Fruit fly (Drosophila melanogaster) whole organism, prepupa: ENCODE measurements around the gene CG45207.

Experiments used
- Blimp-1 ChIP-seq: fragments of 200-800 bp; sonication (Bioruptor generic); optimal IDR thresholded peaks from 3 replicates; lab custom pipeline; 2017; ENCODE audit warnings: missing biosample characterization, missing genetic modification characterization, mild to moderate bottlenecking, moderate library complexity, missing genetic modification reagents
- CG10631 ChIP-seq: fragments of 200-800 bp; sonication (Bioruptor generic); optimal IDR thresholded peaks from 2 replicates; lab custom pipeline; 2016; ENCODE audit warnings: missing biosample characterization, missing genetic modification characterization
- CG11294 ChIP-seq: fragments of 200-800 bp; sonication (Bioruptor generic); IDR thresholded peaks from 2 replicates; pipeline ENCODE4 v1.3.6; 2022; ENCODE audit warnings: missing biosample characterization, missing genetic modification characterization
- CG11762 ChIP-seq: fragments of 200-800 bp; sonication (Bioruptor generic); optimal IDR thresholded peaks from 3 replicates; lab custom pipeline; 2016; ENCODE audit warnings: missing biosample characterization, missing genetic modification characterization; ENCODE audit not compliant: insufficient read depth
- CG11902 ChIP-seq: fragments of 200-800 bp; sonication (Bioruptor generic); optimal IDR thresholded peaks from 3 replicates; lab custom pipeline; 2016; ENCODE audit warnings: missing biosample characterization, missing genetic modification characterization
- CG15336 ChIP-seq: fragments of 200-800 bp; sonication (Bioruptor generic); IDR thresholded peaks from 2 replicates; pipeline ENCODE4 v1.3.6; 2022; ENCODE audit warnings: missing biosample characterization, missing genetic modification characterization
- CG3032 ChIP-seq: fragments of 200-800 bp; optimal IDR thresholded peaks from 2 replicates; lab custom pipeline; 2019; ENCODE audit warnings: missing biosample characterization, mild to moderate bottlenecking, missing genetic modification characterization, moderate library complexity
- CG6163 ChIP-seq: fragments of 200-800 bp; sonication (Bioruptor generic); IDR thresholded peaks from 3 replicates; pipeline ENCODE4 v1.3.6; 2022; ENCODE audit warnings: missing biosample characterization, missing genetic modification characterization
- CG6276 ChIP-seq: fragments of 200-800 bp; sonication (Bioruptor generic); optimal IDR thresholded peaks from 2 replicates; lab custom pipeline; 2017; ENCODE audit warnings: missing biosample characterization, mild to moderate bottlenecking, missing genetic modification characterization
- CG6792 ChIP-seq: fragments of 200-800 bp; sonication (Bioruptor generic); optimal IDR thresholded peaks from 3 replicates; lab custom pipeline; 2016; ENCODE audit warnings: missing biosample characterization, missing genetic modification characterization
- CG6808 ChIP-seq: fragments of 200-800 bp; sonication (Bioruptor generic); optimal IDR thresholded peaks from 3 replicates; lab custom pipeline; 2017; ENCODE audit warnings: missing biosample characterization, missing genetic modification characterization, mild to moderate bottlenecking, moderate library complexity, missing genetic modification reagents
- CG6854 ChIP-seq: fragments of 200-800 bp; sonication (Bioruptor generic); optimal IDR thresholded peaks from 2 replicates; lab custom pipeline; 2017; ENCODE audit warnings: missing biosample characterization, mild to moderate bottlenecking, missing genetic modification characterization
- CG7368 ChIP-seq: fragments of 200-800 bp; sonication (Bioruptor generic); optimal IDR thresholded peaks from 3 replicates; lab custom pipeline; 2016; ENCODE audit warnings: missing biosample characterization, missing genetic modification characterization
- CG8119 ChIP-seq: fragments of 200-800 bp; sonication (Bioruptor generic); IDR thresholded peaks from 3 replicates; pipeline ENCODE4 v1.3.6; 2022; ENCODE audit warnings: missing biosample characterization, missing genetic modification characterization
- CG8319 ChIP-seq: fragments of 200-800 bp; sonication (Bioruptor generic); optimal IDR thresholded peaks from 3 replicates; lab custom pipeline; 2016; ENCODE audit warnings: missing biosample characterization, missing genetic modification characterization
- CG9139 ChIP-seq: fragments of 200-800 bp; sonication (Bioruptor generic); optimal IDR thresholded peaks from 3 replicates; lab custom pipeline; 2017; ENCODE audit warnings: missing biosample characterization, mild to moderate bottlenecking, missing genetic modification characterization
- Eip75B ChIP-seq: fragments of 200-800 bp; sonication (Bioruptor generic); optimal IDR thresholded peaks from 3 replicates; lab custom pipeline; 2016; ENCODE audit warnings: missing biosample characterization, missing genetic modification characterization
- Eip93F ChIP-seq: fragments of 200-800 bp; sonication (Bioruptor generic); optimal IDR thresholded peaks from 2 replicates; lab custom pipeline; 2016; ENCODE audit warnings: missing biosample characterization, mild to moderate bottlenecking, missing genetic modification characterization
- Ets96B ChIP-seq: fragments of 200-800 bp; optimal IDR thresholded peaks from 2 replicates; lab custom pipeline; 2019; ENCODE audit warnings: missing biosample characterization, mild to moderate bottlenecking, missing genetic modification characterization, moderate library complexity
- Hr38 ChIP-seq: sonication (Bioruptor generic); optimal IDR thresholded peaks from 2 replicates; lab custom pipeline; 2016; ENCODE audit warnings: missing biosample characterization, missing genetic modification characterization
- Hr4 ChIP-seq: fragments of 200-800 bp; sonication (Bioruptor generic); optimal IDR thresholded peaks from 3 replicates; lab custom pipeline; 2016; ENCODE audit warnings: missing biosample characterization, missing genetic modification characterization
- Met ChIP-seq: fragments of 200-800 bp; sonication (Bioruptor generic); optimal IDR thresholded peaks from 3 replicates; lab custom pipeline; 2016; ENCODE audit warnings: missing biosample characterization, missing genetic modification characterization
- OdsH ChIP-seq: fragments of 200-800 bp; sonication (Bioruptor generic); optimal IDR thresholded peaks from 3 replicates; lab custom pipeline; 2016; ENCODE audit warnings: missing biosample characterization, missing genetic modification characterization
- Sox102F ChIP-seq: fragments of 200-800 bp; sonication (Bioruptor generic); optimal IDR thresholded peaks from 2 replicates; lab custom pipeline; 2016; ENCODE audit warnings: missing biosample characterization, mild to moderate bottlenecking, missing genetic modification characterization
- Sox14 ChIP-seq: fragments of 200-800 bp; sonication (Bioruptor generic); optimal IDR thresholded peaks from 3 replicates; lab custom pipeline; 2016; ENCODE audit warnings: missing biosample characterization, missing genetic modification characterization
- Sox15 ChIP-seq: fragments of 200-800 bp; sonication (Bioruptor generic); optimal IDR thresholded peaks from 3 replicates; lab custom pipeline; 2016; ENCODE audit warnings: missing biosample characterization, missing genetic modification characterization
- acj6 ChIP-seq: fragments of 200-800 bp; sonication (Bioruptor generic); optimal IDR thresholded peaks from 3 replicates; lab custom pipeline; 2016; ENCODE audit warnings: missing biosample characterization, missing genetic modification characterization
- dac ChIP-seq: fragments of 200-800 bp; sonication (Bioruptor generic); optimal IDR thresholded peaks from 2 replicates; lab custom pipeline; 2017; ENCODE audit warnings: missing biosample characterization, mild to moderate bottlenecking, missing genetic modification characterization
- dsx ChIP-seq: fragments of 200-800 bp; optimal IDR thresholded peaks from 3 replicates; lab custom pipeline; 2019; ENCODE audit warnings: missing biosample characterization, mild to moderate bottlenecking, missing genetic modification characterization, moderate library complexity; ENCODE audit not compliant: poor library complexity, severe bottlenecking
- fd59A ChIP-seq: fragments of 200-800 bp; sonication (Bioruptor generic); optimal IDR thresholded peaks from 2 replicates; lab custom pipeline; 2017; ENCODE audit warnings: missing biosample characterization, mild to moderate bottlenecking, missing genetic modification characterization, missing genetic modification reagents
- fd85E ChIP-seq: fragments of 200-800 bp; sonication (Bioruptor generic); optimal IDR thresholded peaks from 3 replicates; lab custom pipeline; 2016; ENCODE audit warnings: missing biosample characterization, missing genetic modification characterization
- salr ChIP-seq, 2 experiments: fragments of 200-800 bp; sonication (Bioruptor generic); optimal IDR thresholded peaks; 3 replicates each; lab custom pipeline; 2016 to 2018; ENCODE audit warnings: missing biosample characterization in 2 of 2, missing genetic modification characterization in 2 of 2, mild to moderate bottlenecking in 1 of 2
- ss ChIP-seq, 2 experiments: fragments of 200-800 bp; sonication (Bioruptor generic); optimal IDR thresholded peaks; 2 replicates in 1 of 2; 3 replicates in 1 of 2; lab custom pipeline; 2017 to 2018; ENCODE audit warnings: mild to moderate bottlenecking in 2 of 2, missing biosample characterization in 2 of 2, missing genetic modification characterization in 2 of 2, moderate library complexity in 1 of 2
- svp ChIP-seq: fragments of 200-800 bp; sonication (Bioruptor generic); peaks from one replicate; lab custom pipeline; 2016; ENCODE audit warnings: missing biosample characterization, missing genetic modification characterization
- vri ChIP-seq: fragments of 200-800 bp; sonication (Bioruptor generic); optimal IDR thresholded peaks from 3 replicates; lab custom pipeline; 2016; ENCODE audit warnings: missing biosample characterization, mild to moderate bottlenecking, missing genetic modification characterization

Gene CG45207

dm6 chr3R:15792427-15792826 is 17.3 kb upstream of the CG45207 start, which contains the start of gene Acyp2 (continued):
- TF ChIP-seq CG8119 (GFP tag; lab: Robert Waterston, UW) = no peak
- no peak for TF ChIP-seq CG11902
- no peak for TF ChIP-seq Blimp-1
- no peak for TF ChIP-seq CG7368 (GFP tag; lab: Kevin White, UChicago)
- TF ChIP-seq acj6 (GFP tag; lab: Kevin White, UChicago) = no peak
- no peak for TF ChIP-seq Sox15 (GFP tag; lab: Kevin White, UChicago)
- TF ChIP-seq Eip75B = no peak
- no peak for TF ChIP-seq CG6854 (GFP tag; lab: Kevin White, UChicago)
- TF ChIP-seq salr (GFP tag; optimal IDR thresholded peaks at IDR 0.05; lab: Kevin White, UChicago) = no peak
- no peak for TF ChIP-seq CG3032 (tag; lab: Kevin White, UChicago)
- no peak for TF ChIP-seq Hr38
- TF ChIP-seq CG6163 (GFP tag; lab: Robert Waterston, UW) = no peak; the same call in 2 of the 3 replicates
- TF ChIP-seq fd85E = no peak
- no peak for TF ChIP-seq svp
- TF ChIP-seq dac (GFP tag; lab: Kevin White, UChicago) = no peak
- no peak for TF ChIP-seq vri (GFP tag; lab: Kevin White, UChicago)
- no peak for TF ChIP-seq CG8319 (GFP tag; lab: Kevin White, UChicago)
- no peak for TF ChIP-seq CG6808

DNA sequence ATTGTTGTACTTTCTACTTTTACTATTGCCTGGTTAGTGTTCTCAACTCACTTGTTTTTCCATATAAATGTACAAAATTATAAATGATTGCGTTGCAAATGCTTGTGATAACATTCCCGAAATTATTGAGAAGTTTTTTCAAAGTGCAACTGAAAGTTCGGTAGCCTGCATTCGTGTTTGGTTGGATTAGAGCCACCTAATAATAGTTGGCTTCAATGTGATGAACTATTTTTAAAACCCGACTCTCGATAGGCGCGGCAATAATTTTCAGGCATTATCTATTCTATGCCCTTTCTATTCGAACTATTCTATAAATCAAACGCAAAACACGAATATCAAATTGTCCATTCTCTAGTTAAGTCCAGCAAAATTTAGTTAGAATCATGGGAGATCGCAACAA is 13.1 kb upstream of the CG45207 start, which contains the start of gene Uros2:
Uros2 (plus strand) TSS at position 301 of the 400 bp plus-strand sequence.
- TF ChIP-seq CG11762 (GFP tag; lab: Kevin White, UChicago) = no peak
- no peak for TF ChIP-seq Eip93F (GFP tag; lab: Kevin White, UChicago)

- TF ChIP-seq CG11294 (no peak), ss (GFP tag; optimal IDR thresholded peaks at IDR 0.05; lab: Kevin White, UChicago) (no peak), CG10631 (GFP tag; lab: Kevin White, UChicago) (no peak), Hr4 (GFP tag; lab: Kevin White, UChicago) (no peak), Met (GFP tag; lab: Kevin White, UChicago) (no peak), fd59A (GFP tag; lab: Kevin White, UChicago) (no peak), svp (no peak), Eip93F (GFP tag; lab: Kevin White, UChicago) (no peak), CG6276 (GFP tag; lab: Kevin White, UChicago) (no peak), CG8319 (GFP tag; lab: Kevin White, UChicago) (no peak), Sox15 (GFP tag; lab: Kevin White, UChicago) (no peak), dsx (no peak), Sox102F (GFP tag; lab: Kevin White, UChicago) (no peak)
- TF ChIP-seq, all 60 proteins: peak for 0
Observed at dm6 chr3R:15786538-15786937, 11.4 kb upstream of the CG45207 start, which contains the start of gene CG9590. Gene CG9590 (plus strand): TSS chr3R:15786703.

DNA sequence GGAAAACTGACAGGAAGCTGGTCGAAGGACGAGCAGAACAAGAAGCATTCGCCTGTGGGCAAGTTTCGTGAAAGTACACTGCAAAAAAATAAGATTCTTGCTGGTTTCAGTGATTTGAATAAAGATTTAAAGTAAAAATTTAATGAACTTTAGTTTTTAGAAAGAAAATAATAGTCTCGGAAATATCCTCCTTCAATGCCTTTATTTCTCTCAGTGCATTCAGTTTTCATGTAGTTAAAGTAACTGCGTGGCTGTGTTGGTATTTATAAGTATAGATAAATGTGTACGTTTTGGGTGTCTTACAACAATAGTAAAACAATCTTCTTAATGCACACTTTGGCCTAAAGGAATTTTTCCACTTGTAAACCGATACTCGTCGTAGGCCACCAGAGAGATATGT is 9.2 kb upstream of the CG45207 start:
- TF ChIP-seq CG6276 (GFP tag; lab: Kevin White, UChicago) = no peak
- no peak for TF ChIP-seq Ets96B (tag; lab: Kevin White, UChicago)
- no peak for TF ChIP-seq Eip93F (GFP tag; lab: Kevin White, UChicago)
- no peak for TF ChIP-seq fd85E
- no peak for TF ChIP-seq ss (GFP tag; optimal IDR thresholded peaks at IDR 0.05; lab: Kevin White, UChicago)
- TF ChIP-seq CG8119 (GFP tag; lab: Robert Waterston, UW) = no peak
- no peak for TF ChIP-seq CG11762 (GFP tag; lab: Kevin White, UChicago)
- TF ChIP-seq CG6808 = no peak
- no peak for TF ChIP-seq Blimp-1
- TF ChIP-seq Sox15 (GFP tag; lab: Kevin White, UChicago) = no peak
- TF ChIP-seq OdsH (GFP tag; lab: Kevin White, UChicago) = no peak
- TF ChIP-seq acj6 (GFP tag; lab: Kevin White, UChicago) = no peak
- TF ChIP-seq CG15336 (GFP tag; lab: Robert Waterston, UW) = no peak
- TF ChIP-seq CG9139 (GFP tag; lab: Kevin White, UChicago) = no peak
- no peak for TF ChIP-seq dsx
- no peak for TF ChIP-seq Sox14
- no peak for TF ChIP-seq CG6792
- TF ChIP-seq salr (GFP tag; optimal IDR thresholded peaks at IDR 0.05; lab: Kevin White, UChicago) = no peak
- TF ChIP-seq vri (GFP tag; lab: Kevin White, UChicago) = no peak
